Worm (Caenorhabditis elegans) whole organism, midembryonic: ENCODE results near the gene Y25C1A.8.

Experiments used
- ref-1 ChIP-seq: fragments of 200-800 bp; sonication (Bioruptor generic); conservative IDR thresholded peaks from 2 replicates; pipeline ENCODE4 v1.3.6; 2022; ENCODE audit warnings: missing genetic modification reagents, missing genetic modification characterization, missing compliant biosample characterization
- ztf-23 ChIP-seq: fragments of 200-800 bp; sonication (Bioruptor generic); IDR thresholded peaks from 2 replicates; pipeline ENCODE4 v1.3.6; 2022; ENCODE audit warnings: missing genetic modification reagents, missing genetic modification characterization, missing compliant biosample characterization
- ztf-29 ChIP-seq: fragments of 200-800 bp; sonication (Bioruptor generic); IDR thresholded peaks from 2 replicates; pipeline ENCODE4 v1.3.6; 2022; ENCODE audit warnings: missing genetic modification reagents, missing genetic modification characterization, missing compliant biosample characterization

DNA sequence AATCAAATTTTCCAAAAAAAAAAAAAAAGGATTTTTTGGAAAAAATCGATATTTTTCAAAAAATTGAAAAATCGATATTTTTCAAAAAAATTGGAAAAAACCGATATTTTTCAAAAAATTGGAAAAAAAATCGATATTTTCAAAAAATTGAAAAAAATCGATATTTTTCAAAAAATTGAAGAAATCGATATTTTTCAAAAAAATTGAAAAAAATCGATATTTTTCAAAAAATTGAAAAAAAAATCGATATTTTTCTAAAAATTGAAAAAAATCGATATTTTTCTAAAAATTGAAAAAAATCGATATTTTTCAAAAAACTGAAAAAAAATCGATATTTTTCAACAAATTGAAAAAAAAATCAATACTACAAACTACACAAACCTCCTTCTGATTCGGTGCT lies 12.8 kb downstream of the Y25C1A.8 start:
- TF ChIP-seq ztf-23 (no peak), ztf-29 (GFP tag; lab: Robert Waterston, UW) (no peak), ref-1 (GFP tag; lab: Robert Waterston, UW) (no peak)
